Fruit fly (Drosophila melanogaster) whole organism, embryonic: ENCODE measurements around the gene Paf-AHalpha.

Experiments used
- Bgb ChIP-seq: fragments of 200-800 bp; sonication (Bioruptor generic); IDR thresholded peaks from 2 replicates; pipeline ENCODE4 v1.3.6; 2022; ENCODE audit warnings: missing biosample characterization, missing genetic modification characterization; ENCODE audit not compliant: partially characterized antibody
- CG10979 ChIP-seq: fragments of 200-800 bp; sonication (Bioruptor generic); optimal IDR thresholded peaks from 2 replicates; lab custom pipeline; 2018; ENCODE audit warnings: missing biosample characterization, mild to moderate bottlenecking, missing genetic modification characterization, moderate library complexity
- CG11456 ChIP-seq: fragments of 200-800 bp; sonication (Bioruptor generic); IDR thresholded peaks from 3 replicates; pipeline ENCODE4 v1.3.6; 2022; ENCODE audit warnings: missing biosample characterization, missing genetic modification characterization
- CG12071 ChIP-seq: fragments of 200-800 bp; sonication (Bioruptor generic); optimal IDR thresholded peaks from 3 replicates; lab custom pipeline; 2018; ENCODE audit warnings: missing biosample characterization, mild to moderate bottlenecking, missing genetic modification characterization
- CG12155 ChIP-seq: fragments of 200-800 bp; sonication (Bioruptor generic); optimal IDR thresholded peaks from 3 replicates; lab custom pipeline; 2016; ENCODE audit warnings: missing biosample characterization, missing genetic modification characterization
- CG13894 ChIP-seq: fragments of 200-800 bp; sonication (Bioruptor generic); optimal IDR thresholded peaks from 3 replicates; lab custom pipeline; 2018; ENCODE audit warnings: missing biosample characterization, mild to moderate bottlenecking, missing genetic modification characterization, moderate library complexity
- CG14014 ChIP-seq: fragments of 200-800 bp; sonication (Bioruptor generic); IDR thresholded peaks from 2 replicates; pipeline ENCODE4 v1.3.6; 2022; ENCODE audit warnings: missing biosample characterization, missing genetic modification characterization
- CG14860 ChIP-seq: fragments of 200-800 bp; sonication (Bioruptor generic); IDR thresholded peaks from 3 replicates; pipeline ENCODE4 v1.3.6; 2022; ENCODE audit warnings: missing biosample characterization, missing genetic modification characterization; ENCODE audit not compliant: partially characterized antibody
- CG14965 ChIP-seq: fragments of 200-800 bp; sonication (Bioruptor generic); optimal IDR thresholded peaks from 2 replicates; lab custom pipeline; 2016; ENCODE audit warnings: missing biosample characterization, missing genetic modification characterization, borderline replicate concordance
- CG2712 ChIP-seq: fragments of 200-800 bp; optimal IDR thresholded peaks from 3 replicates; lab custom pipeline; 2019; ENCODE audit warnings: missing biosample characterization, mild to moderate bottlenecking, missing genetic modification characterization, moderate library complexity
- CG31388 ChIP-seq: fragments of 200-800 bp; sonication (Bioruptor generic); optimal IDR thresholded peaks from 2 replicates; lab custom pipeline; 2016; ENCODE audit warnings: missing biosample characterization, missing genetic modification characterization
- CG34224 ChIP-seq: fragments of 200-800 bp; sonication (Bioruptor generic); IDR thresholded peaks from 3 replicates; pipeline ENCODE4 v1.3.6; 2022; ENCODE audit warnings: missing biosample characterization, missing genetic modification characterization; ENCODE audit not compliant: partially characterized antibody
- CG7357 ChIP-seq: fragments of 200-800 bp; sonication (Bioruptor generic); IDR thresholded peaks from 3 replicates; pipeline ENCODE4 v1.3.6; 2022; ENCODE audit warnings: missing biosample characterization, missing genetic modification characterization
- CG7928 ChIP-seq: fragments of 200-800 bp; sonication (Bioruptor generic); optimal IDR thresholded peaks from 2 replicates; lab custom pipeline; 2017; ENCODE audit warnings: missing biosample characterization, mild to moderate bottlenecking, missing genetic modification characterization
- CG7963 ChIP-seq: fragments of 200-800 bp; sonication (Bioruptor generic); IDR thresholded peaks from 3 replicates; pipeline ENCODE4 v1.3.6; 2022; ENCODE audit warnings: missing biosample characterization, missing genetic modification characterization; ENCODE audit not compliant: partially characterized antibody
- CG8089 ChIP-seq: fragments of 200-800 bp; sonication (Bioruptor generic); optimal IDR thresholded peaks from 3 replicates; lab custom pipeline; 2016; ENCODE audit warnings: missing biosample characterization, missing genetic modification characterization
- CG9437 ChIP-seq: fragments of 200-800 bp; sonication (Bioruptor generic); optimal IDR thresholded peaks from 2 replicates; lab custom pipeline; 2018; ENCODE audit warnings: missing biosample characterization, mild to moderate bottlenecking, missing genetic modification characterization
- CG9932 ChIP-seq: fragments of 200-800 bp; sonication (Bioruptor generic); IDR thresholded peaks from 2 replicates; pipeline ENCODE4 v1.3.6; 2022; ENCODE audit warnings: missing biosample characterization, missing genetic modification characterization
- Dll ChIP-seq: fragments of 200-800 bp; sonication (Bioruptor generic); IDR thresholded peaks from 4 replicates; pipeline ENCODE4 v1.3.6; 2022; ENCODE audit warnings: missing biosample characterization, missing genetic modification characterization; ENCODE audit not compliant: partially characterized antibody
- Fer1 ChIP-seq: fragments of 200-800 bp; sonication (Bioruptor generic); optimal IDR thresholded peaks from 2 replicates; lab custom pipeline; 2017; ENCODE audit warnings: missing biosample characterization, mild to moderate bottlenecking, missing genetic modification characterization
- GATAe ChIP-seq: fragments of 200-800 bp; sonication (Bioruptor generic); conservative IDR thresholded peaks from 2 replicates; pipeline ENCODE4 v1.3.6; 2022; ENCODE audit warnings: missing biosample characterization, missing genetic modification characterization
- Gug ChIP-seq: fragments of 200-800 bp; sonication (Bioruptor generic); IDR thresholded peaks from 4 replicates; pipeline ENCODE4 v1.3.6; 2022; ENCODE audit warnings: missing biosample characterization, missing genetic modification characterization
- Hey ChIP-seq: fragments of 200-800 bp; sonication (Bioruptor generic); optimal IDR thresholded peaks from 3 replicates; lab custom pipeline; 2018; ENCODE audit warnings: missing biosample characterization, mild to moderate bottlenecking, missing genetic modification characterization
- Hr39 ChIP-seq: fragments of >200 bp; optimal IDR thresholded peaks from 2 replicates; lab custom pipeline; 2017
- Hr78 ChIP-seq, 2 experiments: fragments of 200-800 bp in 1 of 2; fragments of >200 bp in 1 of 2; sonication (Bioruptor generic) in 1 of 2; optimal IDR thresholded peaks; 2 replicates each; lab custom pipeline; 2017 to 2019; ENCODE audit warnings: missing biosample characterization in 2 of 2, missing genetic modification characterization in 2 of 2, mild to moderate bottlenecking in 1 of 2, moderate library complexity in 1 of 2
- MBD-R2 ChIP-seq: fragments of 200-800 bp; sonication (Bioruptor generic); IDR thresholded peaks from 2 replicates; pipeline ENCODE4 v1.3.6; 2022; ENCODE audit warnings: missing biosample characterization, missing genetic modification characterization
- MTF-1 ChIP-seq: fragments of 200-800 bp; sonication (Bioruptor generic); optimal IDR thresholded peaks from 2 replicates; lab custom pipeline; 2018; ENCODE audit warnings: missing biosample characterization, mild to moderate bottlenecking, missing genetic modification characterization, borderline replicate concordance
- NK7.1 ChIP-seq: fragments of 200-800 bp; sonication (Bioruptor generic); optimal IDR thresholded peaks from 3 replicates; lab custom pipeline; 2016; ENCODE audit warnings: missing biosample characterization, missing genetic modification characterization
- Rfx ChIP-seq: fragments of 200-800 bp; sonication (Bioruptor generic); IDR thresholded peaks from 2 replicates; pipeline ENCODE4 v1.3.6; 2022; ENCODE audit warnings: missing biosample characterization, missing genetic modification characterization
- Scr ChIP-seq: fragments of 200-800 bp; sonication (Bioruptor generic); IDR thresholded peaks from 2 replicates; pipeline ENCODE4 v1.3.6; 2022; ENCODE audit warnings: missing biosample characterization, missing genetic modification characterization; ENCODE audit not compliant: partially characterized antibody
- Six4 ChIP-seq: fragments of 200-800 bp; sonication (Bioruptor generic); optimal IDR thresholded peaks from 2 replicates; lab custom pipeline; 2016; ENCODE audit warnings: missing biosample characterization, missing genetic modification characterization
- Sry-δ ChIP-seq: fragments of 200-800 bp; sonication (Bioruptor generic); optimal IDR thresholded peaks from 2 replicates; lab custom pipeline; 2016; ENCODE audit warnings: missing biosample characterization, missing genetic modification characterization
- ap ChIP-seq: fragments of 200-800 bp; sonication (Bioruptor generic); IDR thresholded peaks from 2 replicates; pipeline ENCODE4 v1.3.6; 2022; ENCODE audit warnings: missing biosample characterization, missing genetic modification characterization
- cad ChIP-seq: fragments of >200 bp; optimal IDR thresholded peaks from 2 replicates; lab custom pipeline; 2017; ENCODE audit warnings: missing biosample characterization, missing genetic modification characterization
- crc ChIP-seq: fragments of 200-800 bp; sonication (Bioruptor generic); optimal IDR thresholded peaks from 2 replicates; lab custom pipeline; 2016; ENCODE audit warnings: missing biosample characterization, missing genetic modification characterization
- crp ChIP-seq, 2 experiments: fragments of 200-800 bp; sonication (Bioruptor generic); optimal IDR thresholded peaks; 2 replicates in 1 of 2; 3 replicates in 1 of 2; lab custom pipeline; 2017; ENCODE audit warnings: missing biosample characterization in 2 of 2, missing genetic modification characterization in 2 of 2, mild to moderate bottlenecking in 1 of 2, moderate library complexity in 1 of 2
- dan ChIP-seq: fragments of 200-800 bp; sonication (Bioruptor generic); IDR thresholded peaks from 2 replicates; pipeline ENCODE4 v1.3.6; 2022; ENCODE audit warnings: missing biosample characterization, missing genetic modification characterization
- emc ChIP-seq: fragments of 200-800 bp; sonication (Bioruptor generic); optimal IDR thresholded peaks from 2 replicates; lab custom pipeline; 2016; ENCODE audit warnings: missing biosample characterization, missing genetic modification characterization
- eyg ChIP-seq: fragments of 200-800 bp; sonication (Bioruptor generic); optimal IDR thresholded peaks from 3 replicates; lab custom pipeline; 2016; ENCODE audit warnings: missing biosample characterization, missing genetic modification characterization
- fd64A ChIP-seq: fragments of 200-800 bp; sonication (Bioruptor generic); optimal IDR thresholded peaks from 3 replicates; lab custom pipeline; 2018; ENCODE audit warnings: missing biosample characterization, mild to moderate bottlenecking, missing genetic modification characterization
- hb ChIP-seq: fragments of 200-800 bp; sonication (Bioruptor generic); IDR thresholded peaks from 3 replicates; pipeline ENCODE4 v1.3.6; 2022; ENCODE audit warnings: missing biosample characterization, missing genetic modification characterization; ENCODE audit not compliant: partially characterized antibody
- klu ChIP-seq: fragments of 200-800 bp; sonication (Bioruptor generic); IDR thresholded peaks from 2 replicates; pipeline ENCODE4 v1.3.6; 2022; ENCODE audit warnings: missing biosample characterization, missing genetic modification characterization
- kni ChIP-seq: fragments of 200-800 bp; sonication (Bioruptor generic); optimal IDR thresholded peaks from 3 replicates; lab custom pipeline; 2017; ENCODE audit warnings: mild to moderate bottlenecking, missing biosample characterization, missing genetic modification reagents, missing genetic modification characterization
- sim ChIP-seq: fragments of 200-800 bp; sonication (Bioruptor generic); IDR thresholded peaks from 2 replicates; pipeline ENCODE4 v1.3.6; 2022; ENCODE audit warnings: missing biosample characterization, missing genetic modification characterization
- zen ChIP-seq: fragments of 200-800 bp; sonication (Bioruptor generic); optimal IDR thresholded peaks from 3 replicates; lab custom pipeline; 2018; ENCODE audit warnings: missing biosample characterization, mild to moderate bottlenecking, missing genetic modification characterization, moderate library complexity

The Paf-AHalpha gene

DNA sequence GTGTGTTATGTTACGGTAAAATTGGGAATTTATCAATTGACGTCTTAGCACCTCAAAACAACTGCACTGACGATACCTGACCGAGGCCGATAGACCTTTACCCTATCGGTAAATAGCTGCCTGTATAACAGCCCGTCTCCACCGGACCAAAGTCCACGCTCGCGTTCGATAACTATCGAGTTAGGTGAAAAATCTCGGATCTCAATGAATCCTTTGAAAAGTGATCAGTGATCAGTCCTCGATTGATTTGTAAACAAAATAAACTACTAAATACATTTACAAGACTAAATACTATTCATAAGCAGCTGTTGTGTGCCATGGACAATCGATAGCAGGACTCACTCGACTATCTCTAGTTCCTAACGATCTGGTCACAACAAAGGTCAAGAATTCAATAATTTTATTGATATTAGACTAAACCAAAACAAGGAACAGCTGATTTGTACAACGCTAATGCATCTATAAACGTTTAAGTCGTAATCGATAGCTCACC is 10.6 kb upstream of the Paf-AHalpha start, which contains the start of gene sordd1 (continued):
- TF ChIP-seq Rfx (GFP tag; lab: Robert Waterston, UW) (0 out of 2 replicates have a peak, but pooled peaks have one; percentile 27), Scr (GFP tag; lab: Robert Waterston, UW) (peak; percentile 92), CG7963 (GFP tag; lab: Robert Waterston, UW) (peak; percentile 85), Hr78 (GFP tag; optimal IDR thresholded peaks at IDR 0.05; lab: Kevin White, UChicago) (peak in 1 of 2 experiments; percentile 58), CG14860 (peak; percentile 89), CG7357 (peak; percentile 96), hb (GFP tag; lab: Robert Waterston, UW) (peak; percentile 82), Dll (GFP tag; lab: Robert Waterston, UW) (peak; percentile 87), CG11456 (GFP tag; lab: Robert Waterston, UW) (peak; percentile 51; the same call in 1 of the 3 replicates), Bgb (GFP tag; lab: Robert Waterston, UW) (peak; percentile 91), MBD-R2 (peak; percentile 31; the same call in 1 of the 2 replicates), CG34224 (GFP tag; lab: Robert Waterston, UW) (peak; percentile 85)
- TF ChIP-seq, all 482 proteins: peak for 57; not testable (repeated sequence) for 425

dm6 chrX:15788235-15789187 is 3.1 kb upstream of the Paf-AHalpha start, which contains the start of gene Rhp:
Rhp (plus strand) TSS chrX:15788897.
- TF ChIP-seq CG14014 (GFP tag; lab: Robert Waterston, UW) (peak; percentile 63; the same call in 1 of the 2 replicates), fd64A (GFP tag; lab: Kevin White, UChicago) (peak; percentile 35), CG13894 (no peak), CG9932 (GFP tag; lab: Robert Waterston, UW) (no peak), CG14965 (GFP tag; lab: Kevin White, UChicago) (no peak), NK7.1 (GFP tag; lab: Kevin White, UChicago) (no peak), CG7928 (GFP tag; lab: Kevin White, UChicago) (no peak), CG31388 (no peak), Hey (tag; lab: Kevin White, UChicago) (no peak), crp (GFP tag; optimal IDR thresholded peaks at IDR 0.05; lab: Kevin White, UChicago) (no peak), Fer1 (GFP tag; lab: Kevin White, UChicago) (peak; percentile 66), klu (GFP tag; lab: Robert Waterston, UW) (no peak), sim (no peak), Hr39 (lab: Kevin White, UChicago) (no peak), emc (GFP tag; lab: Kevin White, UChicago) (no peak), crc (GFP tag; lab: Kevin White, UChicago) (no peak), GATAe (GFP tag; lab: Robert Waterston, UW) (no peak), Gug (no peak), kni (GFP tag; lab: Kevin White, UChicago) (peak; percentile 17), zen (no peak), eyg (no peak), CG8089 (GFP tag; lab: Kevin White, UChicago) (no peak), CG12071 (GFP tag; lab: Kevin White, UChicago) (peak; percentile 69), CG2712 (tag; lab: Kevin White, UChicago) (peak; percentile 26), Dll (GFP tag; lab: Robert Waterston, UW) (no peak), cad (GFP tag; lab: Kevin White, UChicago) (no peak), CG12155 (GFP tag; lab: Kevin White, UChicago) (no peak), dan (GFP tag; lab: Robert Waterston, UW) (no peak), Sry-δ (no peak), Scr (GFP tag; lab: Robert Waterston, UW) (no peak; the same call in 1 of the 2 replicates), CG10979 (tag; lab: Kevin White, UChicago) (no peak), Six4 (GFP tag; lab: Kevin White, UChicago) (no peak), CG9437 (GFP tag; lab: Kevin White, UChicago) (no peak), MTF-1 (peak; percentile 83), Bgb (GFP tag; lab: Robert Waterston, UW) (peak; percentile 55; the same call in 1 of the 2 replicates), ap (GFP tag; lab: Robert Waterston, UW) (no peak)
